Worm (Caenorhabditis elegans) whole organism, L4 larva: ENCODE results near the gene sma-2.

Source experiments
- mdl-1 ChIP-seq, 2 experiments: fragments of 150-350 bp in 1 of 2; sonication (generic microtip) in 1 of 2; optimal IDR thresholded peaks; 2 replicates each; lab custom pipeline; 2014 to 2017; ENCODE audit warnings: missing biosample characterization in 2 of 2, missing genetic modification characterization in 2 of 2
- nhr-11 ChIP-seq: fragments of 150-350 bp; optimal IDR thresholded peaks from 2 replicates; lab custom pipeline; 2014; ENCODE audit warnings: missing biosample characterization, missing genetic modification characterization
- pha-4 ChIP-seq, 2 experiments: fragments of 150-350 bp in 1 of 2; fragments of 200-800 bp in 1 of 2; sonication (Bioruptor generic) in 1 of 2; IDR thresholded peaks in 1 of 2; optimal IDR thresholded peaks in 1 of 2; 2 replicates each; pipeline versions ENCODE4 v1.3.6 to Lab custom; 2014 to 2022; ENCODE audit warnings: missing genetic modification characterization in 2 of 2, missing genetic modification reagents in 2 of 2, missing biosample characterization in 1 of 2, missing compliant biosample characterization in 1 of 2

ce11 chrIII:8797211-8797733 lies 47.8 kb downstream of the sma-2 start:
- TF ChIP-seq nhr-11 (tag; lab: Kevin White, UChicago) (peak; percentile 80), pha-4 (GFP tag; IDR thresholded peaks at IDR 0.05; lab: Robert Waterston, UW) (peak; percentile 17; the same call in 1 of the 2 replicates), pha-4 (tag; optimal IDR thresholded peaks at IDR 0.05; lab: Kevin White, UChicago) (no peak), mdl-1 (tag; optimal IDR thresholded peaks at IDR 0.05; lab: Kevin White, UChicago) (peak; percentile 77 to 97)
